Fruit fly (Drosophila melanogaster) whole organism, embryonic: ENCODE data around the gene Rab3-GAP.

Source experiments
- Blimp-1 ChIP-seq: fragments of 200-800 bp; sonication (Bioruptor generic); optimal IDR thresholded peaks from 3 replicates; lab custom pipeline; 2018; ENCODE audit warnings: missing biosample characterization, missing genetic modification characterization, mild to moderate bottlenecking, moderate library complexity, missing genetic modification reagents
- CG10431 ChIP-seq: fragments of 200-800 bp; sonication (Bioruptor generic); optimal IDR thresholded peaks from 3 replicates; lab custom pipeline; 2018; ENCODE audit warnings: missing biosample characterization, mild to moderate bottlenecking, missing genetic modification characterization
- CG10979 ChIP-seq: fragments of 200-800 bp; sonication (Bioruptor generic); optimal IDR thresholded peaks from 2 replicates; lab custom pipeline; 2018; ENCODE audit warnings: missing biosample characterization, mild to moderate bottlenecking, missing genetic modification characterization, moderate library complexity
- CG15601 ChIP-seq: fragments of 200-800 bp; sonication (Bioruptor generic); optimal IDR thresholded peaks from 3 replicates; lab custom pipeline; 2019; ENCODE audit warnings: missing biosample characterization, mild to moderate bottlenecking, missing genetic modification characterization, moderate library complexity
- CG18011 ChIP-seq: fragments of 200-800 bp; sonication (Bioruptor generic); optimal IDR thresholded peaks from 2 replicates; lab custom pipeline; 2017; ENCODE audit warnings: missing biosample characterization, missing genetic modification characterization, mild to moderate bottlenecking, moderate library complexity, missing genotype
- CG2120 ChIP-seq: fragments of 200-800 bp; sonication (Bioruptor generic); optimal IDR thresholded peaks from 3 replicates; lab custom pipeline; 2016; ENCODE audit warnings: missing biosample characterization, missing genetic modification characterization
- CG2129 ChIP-seq: fragments of 200-800 bp; sonication (Bioruptor generic); IDR thresholded peaks from 2 replicates; pipeline ENCODE4 v1.3.6; 2022; ENCODE audit warnings: missing biosample characterization, missing genetic modification characterization; ENCODE audit not compliant: partially characterized antibody
- CG2202 ChIP-seq: fragments of 200-800 bp; sonication (Bioruptor generic); optimal IDR thresholded peaks from 2 replicates; lab custom pipeline; 2018; ENCODE audit warnings: missing biosample characterization, mild to moderate bottlenecking, missing genetic modification characterization
- CG2678 ChIP-seq: fragments of 200-800 bp; sonication (Bioruptor generic); optimal IDR thresholded peaks from 3 replicates; lab custom pipeline; 2019; ENCODE audit warnings: missing biosample characterization, mild to moderate bottlenecking, missing genetic modification characterization, moderate library complexity
- CG2875 ChIP-seq: fragments of 200-800 bp; sonication (Bioruptor generic); optimal IDR thresholded peaks from 2 replicates; lab custom pipeline; 2017; ENCODE audit warnings: missing biosample characterization, mild to moderate bottlenecking, missing genetic modification characterization, missing genetic modification reagents
- CG3163 ChIP-seq: fragments of 200-800 bp; sonication (Bioruptor generic); optimal IDR thresholded peaks from 3 replicates; lab custom pipeline; 2016; ENCODE audit warnings: missing biosample characterization, missing genetic modification characterization
- CG3407 ChIP-seq: fragments of 200-800 bp; sonication (Bioruptor generic); optimal IDR thresholded peaks from 2 replicates; lab custom pipeline; 2018; ENCODE audit warnings: missing biosample characterization, mild to moderate bottlenecking, missing genetic modification characterization
- CG34376 ChIP-seq: fragments of 200-800 bp; sonication (Bioruptor generic); optimal IDR thresholded peaks from 2 replicates; lab custom pipeline; 2018; ENCODE audit warnings: missing biosample characterization, mild to moderate bottlenecking, missing genetic modification characterization
- CG4820 ChIP-seq: fragments of 200-800 bp; sonication (Bioruptor generic); optimal IDR thresholded peaks from 3 replicates; lab custom pipeline; 2016; ENCODE audit warnings: missing biosample characterization, missing genetic modification characterization
- CG6254 ChIP-seq: fragments of 200-800 bp; sonication (Bioruptor generic); optimal IDR thresholded peaks from 3 replicates; lab custom pipeline; 2017; ENCODE audit warnings: mild to moderate bottlenecking, missing biosample characterization, missing genetic modification reagents, missing genetic modification characterization
- CG6854 ChIP-seq: fragments of 200-800 bp; sonication (Bioruptor generic); optimal IDR thresholded peaks from 3 replicates; lab custom pipeline; 2017; ENCODE audit warnings: missing biosample characterization, mild to moderate bottlenecking, missing genetic modification characterization
- CG9437 ChIP-seq: fragments of 200-800 bp; sonication (Bioruptor generic); optimal IDR thresholded peaks from 2 replicates; lab custom pipeline; 2018; ENCODE audit warnings: missing biosample characterization, mild to moderate bottlenecking, missing genetic modification characterization
- Camta ChIP-seq: fragments of 200-800 bp; sonication (Bioruptor generic); optimal IDR thresholded peaks from 2 replicates; lab custom pipeline; 2016; ENCODE audit warnings: missing biosample characterization, missing genetic modification characterization
- CrebB ChIP-seq: fragments of 200-800 bp; sonication (Bioruptor generic); optimal IDR thresholded peaks from 3 replicates; lab custom pipeline; 2018; ENCODE audit warnings: missing biosample characterization, mild to moderate bottlenecking, missing genetic modification characterization
- D19A ChIP-seq: fragments of 200-800 bp; optimal IDR thresholded peaks from 3 replicates; lab custom pipeline; 2019; ENCODE audit warnings: missing biosample characterization, mild to moderate bottlenecking, missing genetic modification characterization, moderate library complexity
- Fer1 ChIP-seq: fragments of 200-800 bp; sonication (Bioruptor generic); optimal IDR thresholded peaks from 2 replicates; lab custom pipeline; 2017; ENCODE audit warnings: missing biosample characterization, mild to moderate bottlenecking, missing genetic modification characterization
- HLH54F ChIP-seq: fragments of 200-800 bp; sonication (Bioruptor generic); optimal IDR thresholded peaks from 3 replicates; lab custom pipeline; 2016; ENCODE audit warnings: missing biosample characterization, missing genetic modification characterization
- Lhr ChIP-seq: fragments of 200-800 bp; sonication (Bioruptor generic); optimal IDR thresholded peaks from 3 replicates; lab custom pipeline; 2017; ENCODE audit warnings: mild to moderate bottlenecking, missing biosample characterization, missing genetic modification reagents, missing genetic modification characterization
- Nf-YB ChIP-seq: fragments of 200-800 bp; sonication (Bioruptor generic); optimal IDR thresholded peaks from 3 replicates; lab custom pipeline; 2019; ENCODE audit warnings: missing biosample characterization, mild to moderate bottlenecking, missing genetic modification characterization, moderate library complexity
- Oli ChIP-seq: fragments of 200-800 bp; sonication (Bioruptor generic); optimal IDR thresholded peaks from 2 replicates; lab custom pipeline; 2018; ENCODE audit warnings: missing biosample characterization, mild to moderate bottlenecking, missing genetic modification characterization, moderate library complexity
- Pdp1 ChIP-seq, 2 experiments: fragments of 200-800 bp; sonication (Bioruptor generic); optimal IDR thresholded peaks; 3 replicates each; lab custom pipeline; 2016; ENCODE audit warnings: missing biosample characterization in 2 of 2, missing genetic modification characterization in 2 of 2, mild to moderate bottlenecking in 1 of 2, moderate library complexity in 1 of 2
- Spps ChIP-seq: fragments of 200-800 bp; sonication (Bioruptor generic); optimal IDR thresholded peaks from 2 replicates; lab custom pipeline; 2018; ENCODE audit warnings: missing biosample characterization, mild to moderate bottlenecking, missing genetic modification characterization
- cg ChIP-seq: fragments of 200-800 bp; sonication (Bioruptor generic); optimal IDR thresholded peaks from 3 replicates; lab custom pipeline; 2019; ENCODE audit warnings: missing biosample characterization, mild to moderate bottlenecking, missing genetic modification characterization, moderate library complexity
- dmrt99B ChIP-seq: fragments of 200-800 bp; sonication (Bioruptor generic); optimal IDR thresholded peaks from 2 replicates; lab custom pipeline; 2018; ENCODE audit warnings: missing biosample characterization, mild to moderate bottlenecking, missing genetic modification characterization, moderate library complexity
- emc ChIP-seq: fragments of 200-800 bp; sonication (Bioruptor generic); optimal IDR thresholded peaks from 2 replicates; lab custom pipeline; 2016; ENCODE audit warnings: missing biosample characterization, missing genetic modification characterization
- fu2 ChIP-seq: fragments of 200-800 bp; sonication (Bioruptor generic); optimal IDR thresholded peaks from 2 replicates; lab custom pipeline; 2016; ENCODE audit warnings: missing biosample characterization, missing genetic modification characterization
- gcm2 ChIP-seq: fragments of 200-800 bp; sonication (Bioruptor generic); optimal IDR thresholded peaks from 2 replicates; lab custom pipeline; 2016; ENCODE audit warnings: missing biosample characterization, missing genetic modification characterization
- gfzf ChIP-seq: fragments of 200-800 bp; sonication (Bioruptor generic); optimal IDR thresholded peaks from 2 replicates; lab custom pipeline; 2016; ENCODE audit warnings: missing biosample characterization, mild to moderate bottlenecking, missing genetic modification characterization, moderate library complexity
- gro ChIP-seq: fragments of 200-800 bp; sonication (Bioruptor generic); optimal IDR thresholded peaks from 2 replicates; lab custom pipeline; 2016; ENCODE audit warnings: missing biosample characterization, missing genetic modification characterization
- hth ChIP-seq: fragments of >200 bp; optimal IDR thresholded peaks from 2 replicates; lab custom pipeline; 2017; ENCODE audit warnings: inconsistent platforms
- insv ChIP-seq, 2 experiments: fragments of 200-800 bp; sonication (Bioruptor generic); optimal IDR thresholded peaks; 3 replicates each; lab custom pipeline; 2016 to 2018; ENCODE audit warnings: missing biosample characterization in 2 of 2, missing genetic modification characterization in 2 of 2
- jumu ChIP-seq: fragments of 200-800 bp; sonication (Bioruptor generic); optimal IDR thresholded peaks from 3 replicates; lab custom pipeline; 2016; ENCODE audit warnings: missing biosample characterization, missing genetic modification characterization
- knrl ChIP-seq: fragments of 200-800 bp; sonication (Bioruptor generic); IDR thresholded peaks from 3 replicates; pipeline ENCODE4 v1.3.6; 2022; ENCODE audit warnings: missing biosample characterization, missing genetic modification characterization; ENCODE audit not compliant: partially characterized antibody
- lov ChIP-seq, 2 experiments: fragments of 200-800 bp in 1 of 2; fragments of >200 bp in 1 of 2; sonication (Bioruptor generic) in 1 of 2; IDR thresholded peaks in 1 of 2; optimal IDR thresholded peaks in 1 of 2; 2 replicates in 1 of 2; 3 replicates in 1 of 2; pipeline versions ENCODE4 v1.3.6 to Lab custom; 2017 to 2022; ENCODE audit warnings: missing biosample characterization in 1 of 2, missing genetic modification characterization in 1 of 2
- maf-S ChIP-seq: fragments of 200-800 bp; sonication (Bioruptor generic); optimal IDR thresholded peaks from 2 replicates; lab custom pipeline; 2016; ENCODE audit warnings: missing biosample characterization, missing genetic modification characterization
- oc ChIP-seq: fragments of 200-800 bp; sonication (Bioruptor generic); optimal IDR thresholded peaks from 2 replicates; lab custom pipeline; 2018; ENCODE audit warnings: missing biosample characterization, mild to moderate bottlenecking, missing genetic modification characterization, moderate library complexity
- onecut ChIP-seq: fragments of 200-800 bp; sonication (Bioruptor generic); IDR thresholded peaks from 2 replicates; pipeline ENCODE4 v1.3.6; 2022; ENCODE audit warnings: missing biosample characterization, missing genetic modification characterization
- scrt ChIP-seq: fragments of 200-800 bp; sonication (Bioruptor generic); optimal IDR thresholded peaks from 2 replicates; lab custom pipeline; 2018; ENCODE audit warnings: missing biosample characterization, mild to moderate bottlenecking, missing genetic modification characterization, moderate library complexity
- slou ChIP-seq: fragments of 200-800 bp; sonication (Bioruptor generic); optimal IDR thresholded peaks from 3 replicates; lab custom pipeline; 2016; ENCODE audit warnings: missing biosample characterization, missing genetic modification characterization
- stc ChIP-seq: fragments of 200-800 bp; sonication (Bioruptor generic); IDR thresholded peaks from 2 replicates; pipeline ENCODE4 v1.3.6; 2022; ENCODE audit warnings: missing biosample characterization, missing genetic modification characterization
- sug ChIP-seq: fragments of 200-800 bp; optimal IDR thresholded peaks from 2 replicates; lab custom pipeline; 2019; ENCODE audit warnings: missing biosample characterization, mild to moderate bottlenecking, missing genetic modification characterization, moderate library complexity
- tx ChIP-seq: fragments of 200-800 bp; sonication (Bioruptor generic); optimal IDR thresholded peaks from 2 replicates; lab custom pipeline; 2016; ENCODE audit warnings: missing biosample characterization, missing genetic modification characterization

The Rab3-GAP gene

DNA sequence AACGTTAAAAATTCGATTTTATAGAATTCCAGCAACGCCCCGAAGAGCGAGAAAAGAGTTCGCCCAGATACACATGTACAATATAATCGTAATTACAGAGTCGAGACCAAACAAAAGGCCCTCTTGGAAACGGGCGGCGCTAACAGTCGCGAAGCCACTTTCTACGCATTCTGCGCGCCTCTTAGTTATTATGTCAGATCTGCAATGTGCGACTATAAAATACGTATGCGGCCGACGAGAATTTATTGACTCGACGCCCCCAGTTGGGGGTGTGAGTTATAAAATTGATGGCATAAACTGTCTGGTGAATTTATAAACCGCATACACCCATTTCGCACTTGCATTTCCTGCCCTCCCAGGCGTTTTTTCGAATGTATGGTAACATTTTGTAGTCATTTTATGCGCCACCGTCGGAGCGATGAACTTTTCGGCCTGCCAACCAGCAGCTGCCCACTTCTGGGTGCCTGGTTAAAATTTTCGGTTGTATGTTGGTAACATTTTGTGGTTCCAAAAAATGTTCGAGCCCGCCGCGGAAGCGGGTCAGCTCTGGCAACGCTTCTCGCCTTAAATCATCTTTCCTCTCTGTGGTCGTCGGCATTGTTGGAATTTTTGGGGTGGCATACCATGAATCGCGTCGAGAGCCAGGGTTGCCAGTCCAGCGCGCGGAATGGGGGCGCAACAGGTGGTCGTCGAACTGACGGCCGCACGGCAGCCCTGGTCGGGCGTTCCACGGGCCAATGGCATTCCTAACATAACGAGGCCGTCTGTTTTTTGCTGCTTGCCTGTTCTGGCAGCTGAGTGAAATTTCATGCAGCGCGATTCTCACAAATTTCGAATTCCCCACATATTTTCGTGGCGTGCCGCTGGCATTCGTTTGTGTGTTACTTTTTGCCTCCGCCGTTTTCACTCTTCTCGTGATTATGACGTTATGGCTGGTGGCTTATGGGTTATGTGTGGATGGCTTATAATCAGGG lies 51.0 kb downstream of the Rab3-GAP start (continued):
- peak; percentile 59 for TF ChIP-seq CG6254 (GFP tag; lab: Kevin White, UChicago)
- peak; percentile 72 to 94 for TF ChIP-seq Pdp1 (GFP tag; optimal IDR thresholded peaks at IDR 0.05; lab: Kevin White, UChicago)
- peak; percentile 25 for TF ChIP-seq Camta (GFP tag; lab: Kevin White, UChicago)
- peak; percentile 73 for TF ChIP-seq CG3163 (GFP tag; lab: Kevin White, UChicago)
- TF ChIP-seq Nf-YB (GFP tag; lab: Kevin White, UChicago): peak; percentile 88
- peak; percentile 75 for TF ChIP-seq Blimp-1 (GFP tag; lab: Kevin White, UChicago)
- no peak for TF ChIP-seq hth (lab: Kevin White, UChicago)
- TF ChIP-seq CG2129 (GFP tag; lab: Robert Waterston, UW): no peak
- no peak for TF ChIP-seq lov (optimal IDR thresholded peaks at IDR 0.05; lab: Kevin White, UChicago)
- no peak for TF ChIP-seq lov (GFP tag; IDR thresholded peaks at IDR 0.05; lab: Robert Waterston, UW)
- TF ChIP-seq CG9437 (GFP tag; lab: Kevin White, UChicago): no peak
- TF ChIP-seq slou: peak; percentile 13
- peak; percentile 72 for TF ChIP-seq CrebB (tag; lab: Kevin White, UChicago)
- peak; percentile 90 for TF ChIP-seq Fer1 (GFP tag; lab: Kevin White, UChicago)
- TF ChIP-seq gcm2 (GFP tag; lab: Kevin White, UChicago): peak; percentile 48
- TF ChIP-seq jumu (GFP tag; lab: Kevin White, UChicago): peak; percentile 80
- TF ChIP-seq insv (GFP tag; optimal IDR thresholded peaks at IDR 0.05; lab: Kevin White, UChicago): peak in 1 of 2 experiments; percentile 60
- TF ChIP-seq CG6854 (GFP tag; lab: Kevin White, UChicago): peak; percentile 39
- peak; percentile 67 for TF ChIP-seq D19A (tag; lab: Kevin White, UChicago)
- TF ChIP-seq Spps (tag; lab: Kevin White, UChicago): peak; percentile 8
- peak; percentile 37 for TF ChIP-seq Oli
- peak; percentile 100 for TF ChIP-seq sug (tag; lab: Kevin White, UChicago)
- peak; percentile 24 for TF ChIP-seq CG2202
- TF ChIP-seq gro (GFP tag; lab: Kevin White, UChicago): peak; percentile 67
- TF ChIP-seq gfzf (GFP tag; lab: Kevin White, UChicago): peak; percentile 15
- TF ChIP-seq CG10431 (GFP tag; lab: Kevin White, UChicago): peak; percentile 51
- TF ChIP-seq CG10979 (tag; lab: Kevin White, UChicago): peak; percentile 65
- TF ChIP-seq knrl (GFP tag; lab: Robert Waterston, UW): no peak
- TF ChIP-seq CG2875 (GFP tag; lab: Kevin White, UChicago): peak; percentile 28
- TF ChIP-seq CG4820 (GFP tag; lab: Kevin White, UChicago): peak; percentile 54
- peak; percentile 88 for TF ChIP-seq CG2120 (GFP tag; lab: Kevin White, UChicago)
- peak; percentile 72 for TF ChIP-seq CG15601 (tag; lab: Kevin White, UChicago)
- peak; percentile 71 for TF ChIP-seq CG2678
- peak; percentile 30 for TF ChIP-seq emc (GFP tag; lab: Kevin White, UChicago)
- peak; percentile 81 for TF ChIP-seq oc
- peak; percentile 51 for TF ChIP-seq CG3407 (GFP tag; lab: Kevin White, UChicago)
- TF ChIP-seq CG18011 (GFP tag; lab: Kevin White, UChicago): peak; percentile 36
- TF ChIP-seq fu2 (GFP tag; lab: Kevin White, UChicago): peak; percentile 58
- TF ChIP-seq tx (GFP tag; lab: Kevin White, UChicago): peak; percentile 71
- peak; percentile 71 for TF ChIP-seq maf-S
- peak; percentile 84 for TF ChIP-seq onecut (GFP tag; lab: Robert Waterston, UW)
- peak; percentile 37 for TF ChIP-seq cg (GFP tag; lab: Kevin White, UChicago)
- peak; percentile 81 for TF ChIP-seq HLH54F (GFP tag; lab: Kevin White, UChicago)
- TF ChIP-seq dmrt99B: peak; percentile 72
- TF ChIP-seq stc (GFP tag; lab: Robert Waterston, UW): no peak
- peak; percentile 82 for TF ChIP-seq CG34376 (GFP tag; lab: Kevin White, UChicago)
- no peak for TF ChIP-seq scrt (GFP tag; lab: Kevin White, UChicago)
- peak; percentile 98 for TF ChIP-seq Lhr (GFP tag; lab: Kevin White, UChicago)
